Fruit fly (Drosophila melanogaster) whole organism, embryonic: ENCODE results near the gene Cnep1r2.

Experiments used
- Awh ChIP-seq: fragments of 200-800 bp; sonication (Bioruptor generic); IDR thresholded peaks from 2 replicates; pipeline ENCODE4, ENCODE4 v1.3.6; 2022; ENCODE audit warnings: missing biosample characterization, missing genetic modification characterization
- CG10267 ChIP-seq: fragments of 200-800 bp; sonication (Bioruptor generic); optimal IDR thresholded peaks from 2 replicates; lab custom pipeline; 2018; ENCODE audit warnings: missing biosample characterization, mild to moderate bottlenecking, missing genetic modification characterization, moderate library complexity
- CG10654 ChIP-seq: fragments of 200-800 bp; sonication (Bioruptor generic); optimal IDR thresholded peaks from 2 replicates; lab custom pipeline; 2016; ENCODE audit warnings: missing biosample characterization, missing genetic modification characterization
- CG11085 ChIP-seq: fragments of 200-800 bp; sonication (Bioruptor generic); IDR thresholded peaks from 2 replicates; pipeline ENCODE4 v1.3.6; 2022; ENCODE audit warnings: missing biosample characterization, missing genetic modification characterization
- CG12391 ChIP-seq: fragments of 200-800 bp; sonication (Bioruptor generic); optimal IDR thresholded peaks from 3 replicates; lab custom pipeline; 2018; ENCODE audit warnings: missing biosample characterization, mild to moderate bottlenecking, missing genetic modification characterization, moderate library complexity
- CG14441 ChIP-seq: fragments of 200-800 bp; sonication (Bioruptor generic); IDR thresholded peaks from 2 replicates; pipeline ENCODE4 v1.3.6; 2022; ENCODE audit warnings: missing biosample characterization, missing genetic modification characterization
- CG15269 ChIP-seq: fragments of 200-800 bp; sonication (Bioruptor generic); optimal IDR thresholded peaks from 2 replicates; lab custom pipeline; 2018; ENCODE audit warnings: missing biosample characterization, mild to moderate bottlenecking, missing genetic modification characterization, moderate library complexity
- CG16815 ChIP-seq: fragments of 200-800 bp; sonication (Bioruptor generic); optimal IDR thresholded peaks from 3 replicates; lab custom pipeline; 2017; ENCODE audit warnings: missing biosample characterization, mild to moderate bottlenecking, missing genetic modification characterization
- CG16863 ChIP-seq: fragments of 200-800 bp; sonication (Bioruptor generic); optimal IDR thresholded peaks from 3 replicates; lab custom pipeline; 2016; ENCODE audit warnings: missing biosample characterization, missing genetic modification characterization
- CG17361 ChIP-seq: fragments of 200-800 bp; sonication (Bioruptor generic); IDR thresholded peaks from 3 replicates; pipeline ENCODE4 v1.3.6; 2022; ENCODE audit warnings: missing biosample characterization, missing genetic modification characterization
- CG18011 ChIP-seq: fragments of 200-800 bp; sonication (Bioruptor generic); optimal IDR thresholded peaks from 2 replicates; lab custom pipeline; 2017; ENCODE audit warnings: missing biosample characterization, missing genetic modification characterization, mild to moderate bottlenecking, moderate library complexity, missing genotype
- CG1832 ChIP-seq: fragments of 200-800 bp; sonication (Bioruptor generic); optimal IDR thresholded peaks from 2 replicates; lab custom pipeline; 2017; ENCODE audit warnings: missing biosample characterization, mild to moderate bottlenecking, missing genetic modification characterization, inconsistent platforms
- CG18476 ChIP-seq: fragments of 200-800 bp; sonication (Bioruptor generic); optimal IDR thresholded peaks from 2 replicates; lab custom pipeline; 2016; ENCODE audit warnings: missing biosample characterization, mild to moderate bottlenecking, missing genetic modification characterization
- CG34224 ChIP-seq: fragments of 200-800 bp; sonication (Bioruptor generic); IDR thresholded peaks from 3 replicates; pipeline ENCODE4 v1.3.6; 2022; ENCODE audit warnings: missing biosample characterization, missing genetic modification characterization; ENCODE audit not compliant: partially characterized antibody
- CG42726 ChIP-seq: fragments of 200-800 bp; sonication (Bioruptor generic); IDR thresholded peaks from 2 replicates; pipeline ENCODE4 v1.3.6; 2022; ENCODE audit warnings: missing biosample characterization, missing genetic modification characterization; ENCODE audit not compliant: partially characterized antibody
- CG4328 ChIP-seq: fragments of 200-800 bp; sonication (Bioruptor generic); optimal IDR thresholded peaks from 3 replicates; lab custom pipeline; 2017; ENCODE audit warnings: missing biosample characterization, missing genetic modification reagents, missing genetic modification characterization
- CG7745 ChIP-seq: fragments of 200-800 bp; sonication (Bioruptor generic); optimal IDR thresholded peaks from 2 replicates; lab custom pipeline; 2018; ENCODE audit warnings: missing biosample characterization, mild to moderate bottlenecking, missing genetic modification characterization, moderate library complexity
- CG7987 ChIP-seq: fragments of 200-800 bp; sonication (Bioruptor generic); optimal IDR thresholded peaks from 2 replicates; lab custom pipeline; 2018; ENCODE audit warnings: missing biosample characterization, mild to moderate bottlenecking, missing genetic modification characterization, moderate library complexity
- CoRest ChIP-seq: fragments of 200-800 bp; sonication (Bioruptor generic); optimal IDR thresholded peaks from 3 replicates; lab custom pipeline; 2018; ENCODE audit warnings: missing biosample characterization, mild to moderate bottlenecking, missing genetic modification characterization, moderate library complexity
- E2f2 ChIP-seq: fragments of 200-800 bp; sonication (Bioruptor generic); IDR thresholded peaks from 2 replicates; pipeline ENCODE4 v1.3.6; 2022; ENCODE audit warnings: missing biosample characterization, missing genetic modification characterization
- HLHmδ ChIP-seq: fragments of 200-800 bp; sonication (Bioruptor generic); optimal IDR thresholded peaks from 2 replicates; lab custom pipeline; 2018; ENCODE audit warnings: missing biosample characterization, mild to moderate bottlenecking, missing genetic modification characterization, moderate library complexity
- Lpt ChIP-seq: fragments of >200 bp; optimal IDR thresholded peaks from 2 replicates; lab custom pipeline; 2018; ENCODE audit warnings: missing biosample characterization, missing genetic modification characterization
- Mad ChIP-seq: fragments of 200-800 bp; sonication (Bioruptor generic); optimal IDR thresholded peaks from 2 replicates; lab custom pipeline; 2016; ENCODE audit warnings: missing biosample characterization, missing genetic modification characterization
- Mrtf ChIP-seq: fragments of 200-800 bp; sonication (Bioruptor generic); IDR thresholded peaks from 3 replicates; pipeline ENCODE4 v1.3.6; 2022; ENCODE audit warnings: missing biosample characterization, missing genetic modification characterization
- Rx ChIP-seq: fragments of 200-800 bp; sonication (Bioruptor generic); IDR thresholded peaks from 2 replicates; pipeline ENCODE4 v1.3.6; 2022; ENCODE audit warnings: missing biosample characterization, missing genetic modification characterization
- Scr ChIP-seq: fragments of 200-800 bp; sonication (Bioruptor generic); IDR thresholded peaks from 2 replicates; pipeline ENCODE4 v1.3.6; 2022; ENCODE audit warnings: missing biosample characterization, missing genetic modification characterization; ENCODE audit not compliant: partially characterized antibody
- Side ChIP-seq: fragments of 200-800 bp; sonication (Bioruptor generic); optimal IDR thresholded peaks from 2 replicates; lab custom pipeline; 2016; ENCODE audit warnings: missing biosample characterization, missing genetic modification characterization
- TFAM ChIP-seq: fragments of 200-800 bp; sonication (Bioruptor generic); optimal IDR thresholded peaks from 2 replicates; lab custom pipeline; 2017; ENCODE audit warnings: missing biosample characterization, missing genetic modification characterization, inconsistent platforms
- Vsx1 ChIP-seq: fragments of 200-800 bp; sonication (Bioruptor generic); optimal IDR thresholded peaks from 2 replicates; lab custom pipeline; 2017; ENCODE audit warnings: missing biosample characterization, mild to moderate bottlenecking, missing genetic modification characterization, missing genetic modification reagents
- bcd ChIP-seq: fragments of 200-800 bp; sonication (Bioruptor generic); optimal IDR thresholded peaks from 2 replicates; lab custom pipeline; 2017; ENCODE audit warnings: missing biosample characterization, mild to moderate bottlenecking, missing genetic modification characterization
- dan ChIP-seq: fragments of 200-800 bp; sonication (Bioruptor generic); IDR thresholded peaks from 2 replicates; pipeline ENCODE4 v1.3.6; 2022; ENCODE audit warnings: missing biosample characterization, missing genetic modification characterization
- en ChIP-seq: fragments of 200-800 bp; sonication (Bioruptor generic); optimal IDR thresholded peaks from 2 replicates; lab custom pipeline; 2016; ENCODE audit warnings: missing biosample characterization, missing genetic modification characterization
- eve ChIP-seq, 2 experiments: fragments of >200 bp; optimal IDR thresholded peaks; 2 replicates each; lab custom pipeline; 2017; ENCODE audit warnings: missing biosample characterization in 2 of 2, missing genetic modification characterization in 2 of 2
- eyg ChIP-seq: fragments of 200-800 bp; sonication (Bioruptor generic); optimal IDR thresholded peaks from 3 replicates; lab custom pipeline; 2016; ENCODE audit warnings: missing biosample characterization, missing genetic modification characterization
- fru ChIP-seq: fragments of >200 bp; optimal IDR thresholded peaks from 2 replicates; lab custom pipeline; 2017
- gcm2 ChIP-seq: fragments of 200-800 bp; sonication (Bioruptor generic); optimal IDR thresholded peaks from 2 replicates; lab custom pipeline; 2016; ENCODE audit warnings: missing biosample characterization, missing genetic modification characterization
- gsb ChIP-seq: fragments of 200-800 bp; sonication (Bioruptor generic); IDR thresholded peaks from 2 replicates; pipeline ENCODE4 v1.3.6; 2022; ENCODE audit warnings: missing biosample characterization, missing genetic modification characterization
- gt ChIP-seq: fragments of 200-800 bp; sonication (Bioruptor generic); IDR thresholded peaks from 2 replicates; pipeline ENCODE4 v1.3.6; 2022; ENCODE audit warnings: missing biosample characterization, missing genetic modification characterization
- inv ChIP-seq: fragments of 200-800 bp; sonication (Bioruptor generic); IDR thresholded peaks from 2 replicates; pipeline ENCODE4 v1.3.6; 2022; ENCODE audit warnings: missing biosample characterization, missing genetic modification characterization; ENCODE audit not compliant: partially characterized antibody
- jing ChIP-seq: fragments of 200-800 bp; sonication (Bioruptor generic); optimal IDR thresholded peaks from 2 replicates; lab custom pipeline; 2018; ENCODE audit warnings: missing biosample characterization, mild to moderate bottlenecking, missing genetic modification characterization
- kah ChIP-seq: fragments of 200-800 bp; sonication (Bioruptor generic); optimal IDR thresholded peaks from 2 replicates; lab custom pipeline; 2018; ENCODE audit warnings: missing biosample characterization, mild to moderate bottlenecking, missing genetic modification characterization
- ken ChIP-seq: fragments of 200-800 bp; sonication (Bioruptor generic); IDR thresholded peaks from 3 replicates; pipeline ENCODE4 v1.3.6; 2022; ENCODE audit warnings: missing biosample characterization, missing genetic modification characterization
- kni ChIP-seq: fragments of 200-800 bp; sonication (Bioruptor generic); optimal IDR thresholded peaks from 3 replicates; lab custom pipeline; 2017; ENCODE audit warnings: mild to moderate bottlenecking, missing biosample characterization, missing genetic modification reagents, missing genetic modification characterization
- nerfin-1 ChIP-seq: fragments of 200-800 bp; sonication (Bioruptor generic); optimal IDR thresholded peaks from 3 replicates; lab custom pipeline; 2019; ENCODE audit warnings: missing biosample characterization, mild to moderate bottlenecking, missing genetic modification characterization, moderate library complexity
- onecut ChIP-seq: fragments of 200-800 bp; sonication (Bioruptor generic); IDR thresholded peaks from 2 replicates; pipeline ENCODE4 v1.3.6; 2022; ENCODE audit warnings: missing biosample characterization, missing genetic modification characterization
- sd ChIP-seq: fragments of 200-800 bp; sonication (Bioruptor generic); optimal IDR thresholded peaks from 3 replicates; lab custom pipeline; 2018; ENCODE audit warnings: missing biosample characterization, mild to moderate bottlenecking, missing genetic modification characterization, moderate library complexity
- so ChIP-seq: fragments of 200-800 bp; sonication (Bioruptor generic); IDR thresholded peaks from 3 replicates; pipeline ENCODE4 v1.3.6; 2022; ENCODE audit warnings: missing biosample characterization, missing genetic modification characterization
- stwl ChIP-seq: fragments of 200-800 bp; sonication (Bioruptor generic); optimal IDR thresholded peaks from 3 replicates; lab custom pipeline; 2018; ENCODE audit warnings: missing biosample characterization, mild to moderate bottlenecking, missing genetic modification characterization, moderate library complexity
- ttk ChIP-seq: fragments of 200-800 bp; sonication (Bioruptor generic); IDR thresholded peaks from 2 replicates; pipeline ENCODE4 v2.1.2; 2022; ENCODE audit warnings: missing biosample characterization, missing genetic modification characterization
- usp ChIP-seq: fragments of >200 bp; optimal IDR thresholded peaks from 2 replicates; lab custom pipeline; 2017; ENCODE audit warnings: missing biosample characterization, missing genetic modification characterization
- vnd ChIP-seq: fragments of 200-800 bp; sonication (Bioruptor generic); IDR thresholded peaks from 3 replicates; pipeline ENCODE4 v1.3.6; 2022; ENCODE audit warnings: missing biosample characterization, missing genetic modification characterization; ENCODE audit not compliant: partially characterized antibody
- yki ChIP-seq: fragments of >200 bp; optimal IDR thresholded peaks from 3 replicates; lab custom pipeline; 2018

Cnep1r2 gene

dm6 chr3L:10637819-10638218 lies at the start of gene Cnep1r2 (continued):
- TF ChIP-seq CG14441 (GFP tag; lab: Robert Waterston, UW) (peak; percentile 94), ken (GFP tag; lab: Robert Waterston, UW) (peak; percentile 95), yki (lab: Kevin White, UChicago) (no peak), CG12391 (tag; lab: Kevin White, UChicago) (peak; percentile 98), CG7987 (GFP tag; lab: Kevin White, UChicago) (peak; percentile 87), gcm2 (GFP tag; lab: Kevin White, UChicago) (no peak), eyg (no peak), CG34224 (GFP tag; lab: Robert Waterston, UW) (no peak), CoRest (tag; lab: Kevin White, UChicago) (peak; percentile 99), CG16815 (GFP tag; lab: Kevin White, UChicago) (peak; percentile 95), dan (GFP tag; lab: Robert Waterston, UW) (peak; percentile 80), usp (GFP tag; lab: Kevin White, UChicago) (no peak), CG10654 (GFP tag; lab: Kevin White, UChicago) (peak; percentile 92), kni (GFP tag; lab: Kevin White, UChicago) (no peak), Mrtf (GFP tag; lab: Robert Waterston, UW) (peak; percentile 96), nerfin-1 (tag; lab: Kevin White, UChicago) (peak; percentile 94), CG4328 (peak; percentile 96), stwl (tag; lab: Kevin White, UChicago) (peak; percentile 93), kah (GFP tag; lab: Kevin White, UChicago) (peak; percentile 84), CG42726 (GFP tag; lab: Robert Waterston, UW) (no peak), TFAM (GFP tag; lab: Kevin White, UChicago) (no peak), Mad (peak; percentile 65), ttk (peak; percentile 95), Awh (peak; percentile 93), E2f2 (GFP tag; lab: Robert Waterston, UW) (peak; percentile 79), CG17361 (GFP tag; lab: Robert Waterston, UW) (peak; percentile 98), gsb (GFP tag; lab: Robert Waterston, UW) (peak; percentile 87), CG16863 (peak; percentile 23), onecut (GFP tag; lab: Robert Waterston, UW) (peak; percentile 80), jing (GFP tag; lab: Kevin White, UChicago) (peak; percentile 74), en (no peak), CG10267 (tag; lab: Kevin White, UChicago) (peak; percentile 99), CG15269 (peak; percentile 97), eve (GFP tag; optimal IDR thresholded peaks at IDR 0.05; lab: Kevin White, UChicago) (no peak), Lpt (GFP tag; lab: Kevin White, UChicago) (no peak), so (peak; percentile 93), fru (no peak), vnd (GFP tag; lab: Robert Waterston, UW) (no peak), CG18011 (GFP tag; lab: Kevin White, UChicago) (peak; percentile 75), Scr (GFP tag; lab: Robert Waterston, UW) (no peak), CG1832 (no peak), bcd (GFP tag; lab: Kevin White, UChicago) (peak; percentile 96), CG7745 (tag; lab: Kevin White, UChicago) (peak; percentile 63), Side (GFP tag; lab: Kevin White, UChicago) (peak; percentile 59), Vsx1 (peak; percentile 88), CG11085 (GFP tag; lab: Robert Waterston, UW) (peak; percentile 94), inv (GFP tag; lab: Robert Waterston, UW) (no peak), Rx (peak; percentile 87), HLHmδ (GFP tag; lab: Kevin White, UChicago) (no peak), gt (GFP tag; lab: Robert Waterston, UW) (peak; percentile 84), CG18476 (GFP tag; lab: Kevin White, UChicago) (peak; percentile 84), sd (peak; percentile 93)
